Worm (Caenorhabditis elegans): Measurements from ENCODE around the gene C32B5.13.
"Not testable (repeated sequence)": the region's sequence is repeated elsewhere in the genome, so short reads cannot be mapped to it uniquely, and the experiment has no call there.

The C32B5.13 gene

ce11 chrII:961961-962360 lies at the start of gene C32B5.13:
Gene C32B5.13, minus strand, starts transcription at chrII:962061.
- no peak for TF ChIP-seq W03F9.2 (tag; optimal IDR thresholded peaks at IDR 0.05)
- TF ChIP-seq him-1 (tag; optimal IDR thresholded peaks at IDR 0.05) = no peak
- no peak for TF ChIP-seq dao-5 (tag; optimal IDR thresholded peaks at IDR 0.05)

ce11 chrII:1006375-1006774 lies 44.5 kb upstream of the C32B5.13 start, which contains the start of gene F45D11.14:
Gene F45D11.14, minus strand, starts transcription at chrII:1006475.
- not testable (repeated sequence) for TF ChIP-seq W03F9.2, dao-5, him-1 (tag; optimal IDR thresholded peaks at IDR 0.05)

- TF ChIP-seq him-1 (tag; optimal IDR thresholded peaks at IDR 0.05) (no peak), dao-5 (tag; optimal IDR thresholded peaks at IDR 0.05) (no peak)
Observed at ce11 chrII:1001351-1001750, 39.5 kb upstream of the C32B5.13 start, which contains the start of the genes fbxb-30 and F45D11.5. Gene fbxb-30, minus strand, starts transcription at chrII:1001451. Gene F45D11.5, plus strand, starts transcription at chrII:1001702.

- TF ChIP-seq him-1 (tag; optimal IDR thresholded peaks at IDR 0.05) = no peak
- TF ChIP-seq W03F9.2 (tag; optimal IDR thresholded peaks at IDR 0.05) = no peak
- TF ChIP-seq dao-5 (tag; optimal IDR thresholded peaks at IDR 0.05) = no peak
Observed at ce11 chrII:999493-999892, 37.6 kb upstream of the C32B5.13 start, which contains the start of gene fbxb-29. Gene fbxb-29, minus strand, starts transcription at chrII:999593.

- TF ChIP-seq dao-5, W03F9.2, him-1 (tag; optimal IDR thresholded peaks at IDR 0.05): not testable (repeated sequence)
Observed at ce11 chrII:996112-996511, 34.3 kb upstream of the C32B5.13 start, which contains the start of gene F45D11.11. Gene F45D11.11, minus strand, starts transcription at chrII:996212.

ce11 chrII:994231-994630 lies 32.4 kb upstream of the C32B5.13 start, which contains the start of gene F45D11.7:
Gene F45D11.7, plus strand, starts transcription at chrII:994531.
- not testable (repeated sequence) for TF ChIP-seq him-1, dao-5, W03F9.2 (tag; optimal IDR thresholded peaks at IDR 0.05)

- TF ChIP-seq him-1 (tag; optimal IDR thresholded peaks at IDR 0.05) (no peak), W03F9.2 (tag; optimal IDR thresholded peaks at IDR 0.05) (no peak), dao-5 (tag; optimal IDR thresholded peaks at IDR 0.05) (no peak)
Observed at ce11 chrII:991300-991699, 29.4 kb upstream of the C32B5.13 start, which contains the start of gene fbxc-42. Gene fbxc-42, plus strand, starts transcription at chrII:991600.

ce11 chrII:988437-988836 lies 26.6 kb upstream of the C32B5.13 start, which contains the start of gene fbxc-39:
Gene fbxc-39, plus strand, starts transcription at chrII:988737.
- TF ChIP-seq him-1 (tag; optimal IDR thresholded peaks at IDR 0.05) = no peak
- no peak for TF ChIP-seq W03F9.2 (tag; optimal IDR thresholded peaks at IDR 0.05)
- no peak for TF ChIP-seq dao-5 (tag; optimal IDR thresholded peaks at IDR 0.05)

ce11 chrII:985703-986102 lies 23.8 kb upstream of the C32B5.13 start, which contains the start of gene fbxc-40:
Gene fbxc-40, plus strand, starts transcription at chrII:986003.
- TF ChIP-seq W03F9.2, him-1, dao-5 (tag; optimal IDR thresholded peaks at IDR 0.05): not testable (repeated sequence)

- TF ChIP-seq W03F9.2 (tag; optimal IDR thresholded peaks at IDR 0.05) = no peak
- no peak for TF ChIP-seq him-1 (tag; optimal IDR thresholded peaks at IDR 0.05)
- TF ChIP-seq dao-5 (tag; optimal IDR thresholded peaks at IDR 0.05) = no peak
Observed at ce11 chrII:982842-983241, 21.0 kb upstream of the C32B5.13 start, which contains the start of gene srh-274. Gene srh-274, plus strand, starts transcription at chrII:983142.

ce11 chrII:979135-979534 lies 17.3 kb upstream of the C32B5.13 start, which contains the start of the genes fbxc-17 and fbxc-15:
Gene fbxc-17, minus strand, starts transcription at chrII:979235.
Gene fbxc-15, plus strand, starts transcription at chrII:979423.
- TF ChIP-seq him-1 (tag; optimal IDR thresholded peaks at IDR 0.05) (no peak), W03F9.2 (tag; optimal IDR thresholded peaks at IDR 0.05) (no peak), dao-5 (tag; optimal IDR thresholded peaks at IDR 0.05) (no peak)

ce11 chrII:973999-974398 lies 12.1 kb upstream of the C32B5.13 start, which contains the start of gene fbxc-14:
Gene fbxc-14, plus strand, starts transcription at chrII:974299.
- TF ChIP-seq dao-5 (tag; optimal IDR thresholded peaks at IDR 0.05) (no peak), W03F9.2 (tag; optimal IDR thresholded peaks at IDR 0.05) (no peak), him-1 (tag; optimal IDR thresholded peaks at IDR 0.05) (no peak)

ce11 chrII:972850-973249 lies 11.0 kb upstream of the C32B5.13 start, which contains the start of gene C32B5.15:
Gene C32B5.15, minus strand, starts transcription at chrII:972950.
- TF ChIP-seq W03F9.2 (tag; optimal IDR thresholded peaks at IDR 0.05) (no peak), him-1 (tag; optimal IDR thresholded peaks at IDR 0.05) (no peak), dao-5 (tag; optimal IDR thresholded peaks at IDR 0.05) (no peak)

ce11 chrII:968106-968505 lies 6.2 kb upstream of the C32B5.13 start, which contains the start of gene C32B5.6:
Gene C32B5.6, plus strand, starts transcription at chrII:968406.
- not testable (repeated sequence) for TF ChIP-seq dao-5, W03F9.2, him-1 (tag; optimal IDR thresholded peaks at IDR 0.05)

Data from whole organism, L4/young adult.